Worm (Caenorhabditis elegans): Measurements from ENCODE around the gene cyp-13B2.

cyp-13B2 gene

DNA sequence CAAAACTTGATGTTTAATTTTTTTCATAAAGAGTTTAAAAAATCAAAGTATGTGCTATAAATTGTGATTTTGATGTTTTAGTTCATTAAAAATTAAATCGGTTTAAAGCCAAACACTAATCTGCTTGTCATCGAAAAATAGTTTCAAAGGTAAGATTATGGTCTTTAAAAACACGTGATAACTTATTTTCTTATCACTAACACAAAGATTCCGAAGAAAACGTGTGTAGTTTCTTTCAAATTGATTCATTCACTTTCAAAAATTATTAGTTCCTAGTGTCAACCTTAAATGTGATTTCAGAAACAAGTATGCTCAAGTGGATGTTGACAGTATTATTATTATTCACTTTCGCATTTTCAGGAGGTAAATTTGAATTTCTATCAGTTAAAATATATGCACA lies 30.6 kb downstream of the cyp-13B2 start, which contains the start of gene E02H4.7:
TSS of gene E02H4.7 (plus strand) at position 301 of the 400 bp plus-strand sequence.
- TF ChIP-seq him-1 (tag; optimal IDR thresholded peaks at IDR 0.05) (no peak), dao-5 (tag; optimal IDR thresholded peaks at IDR 0.05) (no peak), W03F9.2 (tag; optimal IDR thresholded peaks at IDR 0.05) (no peak)

- TF ChIP-seq him-1 (tag; optimal IDR thresholded peaks at IDR 0.05) = no peak
- no peak for TF ChIP-seq W03F9.2 (tag; optimal IDR thresholded peaks at IDR 0.05)
- no peak for TF ChIP-seq dao-5 (tag; optimal IDR thresholded peaks at IDR 0.05)
Measured at ce11 chrX:14257661-14258060, 32.3 kb downstream of the cyp-13B2 start, which contains the start of gene E02H4.4. E02H4.4 (plus strand) TSS chrX:14257961.

DNA sequence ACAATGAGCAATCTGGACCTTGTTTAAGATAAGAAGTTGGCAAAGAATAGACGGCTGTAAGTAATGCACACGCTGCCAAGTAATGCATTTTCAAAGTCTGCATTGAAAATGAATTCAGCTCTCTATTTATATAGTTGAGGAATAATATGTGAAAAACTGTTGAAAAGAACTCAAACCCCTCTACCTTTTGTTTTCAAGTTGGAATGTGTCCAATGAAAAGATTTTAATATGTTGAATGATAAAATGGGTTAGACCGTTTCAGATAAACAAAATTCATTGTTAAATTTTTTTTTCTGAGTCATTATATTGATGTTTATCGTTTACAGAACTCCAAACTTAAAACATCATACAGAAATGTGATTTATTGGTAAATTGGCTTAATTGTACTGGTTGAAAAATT lies 38.1 kb downstream of the cyp-13B2 start, which contains the start of gene E02H4.8:
TSS of gene E02H4.8 (minus strand) at position 101 of the 400 bp plus-strand sequence.
- TF ChIP-seq dao-5 (tag; optimal IDR thresholded peaks at IDR 0.05) (no peak), W03F9.2 (tag; optimal IDR thresholded peaks at IDR 0.05) (no peak), him-1 (tag; optimal IDR thresholded peaks at IDR 0.05) (no peak)

- no peak for TF ChIP-seq him-1 (tag; optimal IDR thresholded peaks at IDR 0.05)
- no peak for TF ChIP-seq W03F9.2 (tag; optimal IDR thresholded peaks at IDR 0.05)
- TF ChIP-seq dao-5 (tag; optimal IDR thresholded peaks at IDR 0.05) = no peak
Measured at ce11 chrX:14267170-14267569, 41.8 kb downstream of the cyp-13B2 start.

- TF ChIP-seq W03F9.2 (tag; optimal IDR thresholded peaks at IDR 0.05) = no peak
- TF ChIP-seq him-1 (tag; optimal IDR thresholded peaks at IDR 0.05) = no peak
- TF ChIP-seq dao-5 (tag; optimal IDR thresholded peaks at IDR 0.05) = no peak
Measured at ce11 chrX:14267781-14268180, 42.4 kb downstream of the cyp-13B2 start, which contains the start of gene del-1. del-1 (plus strand) TSS chrX:14268081.
